Fruit fly (Drosophila melanogaster) whole organism, embryonic: ENCODE data around the gene mtsh.

Experiments used
- BEAF-32 ChIP-seq: fragments of 200-800 bp; sonication (Bioruptor generic); optimal IDR thresholded peaks from 3 replicates; lab custom pipeline; 2017; ENCODE audit warnings: missing biosample characterization, missing genetic modification characterization, mild to moderate bottlenecking, moderate library complexity, missing genetic modification reagents
- Bteb2 ChIP-seq: fragments of 200-800 bp; sonication (Bioruptor generic); optimal IDR thresholded peaks from 2 replicates; lab custom pipeline; 2016; ENCODE audit warnings: missing biosample characterization, missing genetic modification characterization
- CG10147 ChIP-seq: fragments of 200-800 bp; sonication (Bioruptor generic); optimal IDR thresholded peaks from 2 replicates; lab custom pipeline; 2019; ENCODE audit warnings: missing biosample characterization, mild to moderate bottlenecking, missing genetic modification characterization, moderate library complexity
- CG10321 ChIP-seq: fragments of 200-800 bp; sonication (Bioruptor generic); IDR thresholded peaks from 2 replicates; pipeline ENCODE4 v1.3.6; 2022; ENCODE audit warnings: missing biosample characterization, missing genetic modification characterization
- CG10565 ChIP-seq: fragments of 200-800 bp; sonication (Bioruptor generic); optimal IDR thresholded peaks from 3 replicates; lab custom pipeline; 2016; ENCODE audit warnings: missing biosample characterization, mild to moderate bottlenecking, missing genetic modification characterization
- CG10654 ChIP-seq: fragments of 200-800 bp; sonication (Bioruptor generic); optimal IDR thresholded peaks from 2 replicates; lab custom pipeline; 2016; ENCODE audit warnings: missing biosample characterization, missing genetic modification characterization
- CG11085 ChIP-seq: fragments of 200-800 bp; sonication (Bioruptor generic); IDR thresholded peaks from 2 replicates; pipeline ENCODE4 v1.3.6; 2022; ENCODE audit warnings: missing biosample characterization, missing genetic modification characterization
- CG11504 ChIP-seq: fragments of 200-800 bp; sonication (Bioruptor generic); optimal IDR thresholded peaks from 3 replicates; lab custom pipeline; 2019; ENCODE audit warnings: missing biosample characterization, mild to moderate bottlenecking, missing genetic modification characterization, moderate library complexity
- CG11560 ChIP-seq: fragments of 200-800 bp; sonication (Bioruptor generic); IDR thresholded peaks from 3 replicates; pipeline ENCODE4 v1.3.6; 2022; ENCODE audit warnings: missing biosample characterization, missing genetic modification characterization
- CG13775 ChIP-seq: fragments of 200-800 bp; sonication (Bioruptor generic); optimal IDR thresholded peaks from 3 replicates; lab custom pipeline; 2017; ENCODE audit warnings: missing biosample characterization, mild to moderate bottlenecking, missing genetic modification characterization
- CG15073 ChIP-seq: fragments of 200-800 bp; sonication (Bioruptor generic); optimal IDR thresholded peaks from 2 replicates; lab custom pipeline; 2016; ENCODE audit warnings: missing biosample characterization, missing genetic modification characterization
- CG16863 ChIP-seq: fragments of 200-800 bp; sonication (Bioruptor generic); optimal IDR thresholded peaks from 3 replicates; lab custom pipeline; 2016; ENCODE audit warnings: missing biosample characterization, missing genetic modification characterization
- CG17328 ChIP-seq: fragments of 200-800 bp; sonication (Bioruptor generic); IDR thresholded peaks from 2 replicates; pipeline ENCODE4 v1.3.6; 2022; ENCODE audit warnings: missing biosample characterization, missing genetic modification characterization
- CG17359 ChIP-seq: fragments of 200-800 bp; sonication (Bioruptor generic); optimal IDR thresholded peaks from 3 replicates; lab custom pipeline; 2018; ENCODE audit warnings: missing biosample characterization, mild to moderate bottlenecking, missing genetic modification characterization, moderate library complexity
- CG18619 ChIP-seq: fragments of 200-800 bp; sonication (Bioruptor generic); optimal IDR thresholded peaks from 3 replicates; lab custom pipeline; 2017; ENCODE audit warnings: missing biosample characterization, mild to moderate bottlenecking, missing genetic modification characterization
- CG2120 ChIP-seq: fragments of 200-800 bp; sonication (Bioruptor generic); optimal IDR thresholded peaks from 3 replicates; lab custom pipeline; 2016; ENCODE audit warnings: missing biosample characterization, missing genetic modification characterization
- CG2199 ChIP-seq: fragments of 200-800 bp; sonication (Bioruptor generic); IDR thresholded peaks from 3 replicates; pipeline ENCODE4 v1.3.6; 2022; ENCODE audit warnings: missing biosample characterization, missing genetic modification characterization
- CG2889 ChIP-seq: fragments of 200-800 bp; sonication (Bioruptor generic); IDR thresholded peaks from 3 replicates; pipeline ENCODE4 v1.3.6; 2022; ENCODE audit warnings: missing biosample characterization, missing genetic modification characterization
- CG3281 ChIP-seq: fragments of 200-800 bp; sonication (Bioruptor generic); optimal IDR thresholded peaks from 3 replicates; lab custom pipeline; 2017; ENCODE audit warnings: missing biosample characterization, mild to moderate bottlenecking, missing genetic modification characterization
- CG4707 ChIP-seq: fragments of 200-800 bp; sonication (Bioruptor generic); optimal IDR thresholded peaks from 2 replicates; lab custom pipeline; 2018; ENCODE audit warnings: missing biosample characterization, mild to moderate bottlenecking, missing genetic modification characterization, moderate library complexity
- CG7786 ChIP-seq: fragments of 200-800 bp; sonication (Bioruptor generic); optimal IDR thresholded peaks from 2 replicates; lab custom pipeline; 2016; ENCODE audit warnings: missing biosample characterization, missing genetic modification characterization
- CG7839 ChIP-seq: fragments of 200-800 bp; sonication (Bioruptor generic); optimal IDR thresholded peaks from 3 replicates; lab custom pipeline; 2018; ENCODE audit warnings: missing biosample characterization, mild to moderate bottlenecking, missing genetic modification characterization, moderate library complexity
- CG7963 ChIP-seq: fragments of 200-800 bp; sonication (Bioruptor generic); IDR thresholded peaks from 3 replicates; pipeline ENCODE4 v1.3.6; 2022; ENCODE audit warnings: missing biosample characterization, missing genetic modification characterization; ENCODE audit not compliant: partially characterized antibody
- CG9215 ChIP-seq: fragments of 200-800 bp; sonication (Bioruptor generic); IDR thresholded peaks from 2 replicates; pipeline ENCODE4 v1.3.6; 2022; ENCODE audit warnings: missing biosample characterization, missing genetic modification characterization
- Chrac-16 ChIP-seq: fragments of 200-800 bp; sonication (Bioruptor generic); optimal IDR thresholded peaks from 3 replicates; lab custom pipeline; 2016; ENCODE audit warnings: missing biosample characterization, missing genetic modification characterization
- Doc3 ChIP-seq: fragments of 200-800 bp; sonication (Bioruptor generic); IDR thresholded peaks from 3 replicates; pipeline ENCODE4 v1.3.6; 2022; ENCODE audit warnings: missing biosample characterization, missing genetic modification characterization; ENCODE audit not compliant: partially characterized antibody
- Drgx ChIP-seq: fragments of 200-800 bp; sonication (Bioruptor generic); IDR thresholded peaks from 2 replicates; pipeline ENCODE4 v1.3.6; 2022; ENCODE audit warnings: missing biosample characterization, missing genetic modification characterization
- Elba2 ChIP-seq: fragments of 200-800 bp; sonication (Bioruptor generic); optimal IDR thresholded peaks from 3 replicates; lab custom pipeline; 2016; ENCODE audit warnings: missing biosample characterization, missing genetic modification characterization
- Fer1 ChIP-seq: fragments of 200-800 bp; sonication (Bioruptor generic); optimal IDR thresholded peaks from 2 replicates; lab custom pipeline; 2017; ENCODE audit warnings: missing biosample characterization, mild to moderate bottlenecking, missing genetic modification characterization
- Fer2 ChIP-seq: fragments of 200-800 bp; sonication (Bioruptor generic); optimal IDR thresholded peaks from 2 replicates; lab custom pipeline; 2018; ENCODE audit warnings: missing biosample characterization, mild to moderate bottlenecking, missing genetic modification characterization, moderate library complexity
- Hmr ChIP-seq: fragments of 200-800 bp; sonication (Bioruptor generic); optimal IDR thresholded peaks from 3 replicates; lab custom pipeline; 2017; ENCODE audit warnings: mild to moderate bottlenecking, missing biosample characterization, missing genetic modification reagents, missing genetic modification characterization
- Hsf ChIP-seq: fragments of 200-800 bp; sonication (Bioruptor generic); optimal IDR thresholded peaks from 3 replicates; lab custom pipeline; 2016; ENCODE audit warnings: missing biosample characterization, missing genetic modification characterization
- NfI ChIP-seq: fragments of 200-800 bp; sonication (Bioruptor generic); optimal IDR thresholded peaks from 3 replicates; lab custom pipeline; 2018; ENCODE audit warnings: missing biosample characterization, mild to moderate bottlenecking, missing genetic modification characterization, moderate library complexity
- Optix ChIP-seq: fragments of 200-800 bp; sonication (Bioruptor generic); IDR thresholded peaks from 3 replicates; pipeline ENCODE4 v1.3.6; 2022; ENCODE audit warnings: missing biosample characterization, missing genetic modification characterization
- Ptx1 ChIP-seq: fragments of 200-800 bp; sonication (Bioruptor generic); IDR thresholded peaks from 2 replicates; pipeline ENCODE4 v1.3.6; 2022; ENCODE audit warnings: missing biosample characterization, missing genetic modification characterization
- Rx ChIP-seq: fragments of 200-800 bp; sonication (Bioruptor generic); IDR thresholded peaks from 2 replicates; pipeline ENCODE4 v1.3.6; 2022; ENCODE audit warnings: missing biosample characterization, missing genetic modification characterization
- Side ChIP-seq: fragments of 200-800 bp; sonication (Bioruptor generic); optimal IDR thresholded peaks from 2 replicates; lab custom pipeline; 2016; ENCODE audit warnings: missing biosample characterization, missing genetic modification characterization
- TFAM ChIP-seq: fragments of 200-800 bp; sonication (Bioruptor generic); optimal IDR thresholded peaks from 2 replicates; lab custom pipeline; 2017; ENCODE audit warnings: missing biosample characterization, missing genetic modification characterization, inconsistent platforms
- emc ChIP-seq: fragments of 200-800 bp; sonication (Bioruptor generic); optimal IDR thresholded peaks from 2 replicates; lab custom pipeline; 2016; ENCODE audit warnings: missing biosample characterization, missing genetic modification characterization
- gsb ChIP-seq: fragments of 200-800 bp; sonication (Bioruptor generic); IDR thresholded peaks from 2 replicates; pipeline ENCODE4 v1.3.6; 2022; ENCODE audit warnings: missing biosample characterization, missing genetic modification characterization
- mirr ChIP-seq: fragments of 200-800 bp; sonication (Bioruptor generic); optimal IDR thresholded peaks from 3 replicates; lab custom pipeline; 2018; ENCODE audit warnings: missing biosample characterization, mild to moderate bottlenecking, missing genetic modification characterization
- org-1 ChIP-seq: fragments of 200-800 bp; sonication (Bioruptor generic); optimal IDR thresholded peaks from 2 replicates; lab custom pipeline; 2017; ENCODE audit warnings: missing biosample characterization, missing genetic modification characterization
- pan ChIP-seq, 4 experiments: fragments of >200 bp in 3 of 4; fragments of 200-800 bp in 1 of 4; sonication (Bioruptor generic) in 1 of 4; optimal IDR thresholded peaks in 3 of 4; IDR thresholded peaks in 1 of 4; 2 replicates each; pipeline versions ENCODE4 v1.3.6 to Lab custom; 2017 to 2022; ENCODE audit warnings: missing biosample characterization in 2 of 4, missing genetic modification characterization in 2 of 4, mixed read lengths in 1 of 4
- prd ChIP-seq, 3 experiments: fragments of >200 bp in 2 of 3; fragments of 200-800 bp in 1 of 3; sonication (Bioruptor generic) in 1 of 3; optimal IDR thresholded peaks in 2 of 3; IDR thresholded peaks in 1 of 3; 2 replicates in 2 of 3; 3 replicates in 1 of 3; pipeline versions ENCODE4 v1.3.6 to Lab custom; 2017 to 2022; ENCODE audit warnings: missing biosample characterization in 1 of 3, missing genetic modification characterization in 1 of 3
- row ChIP-seq: fragments of 200-800 bp; sonication (Bioruptor generic); IDR thresholded peaks from 3 replicates; pipeline ENCODE4 v1.3.6; 2022; ENCODE audit warnings: missing biosample characterization, missing genetic modification characterization
- sens ChIP-seq: fragments of 200-800 bp; sonication (Bioruptor generic); peaks from one replicate; lab custom pipeline; 2016; ENCODE audit warnings: missing biosample characterization, missing genetic modification characterization
- stwl ChIP-seq: fragments of 200-800 bp; sonication (Bioruptor generic); optimal IDR thresholded peaks from 3 replicates; lab custom pipeline; 2018; ENCODE audit warnings: missing biosample characterization, mild to moderate bottlenecking, missing genetic modification characterization, moderate library complexity
- sug ChIP-seq: fragments of 200-800 bp; optimal IDR thresholded peaks from 2 replicates; lab custom pipeline; 2019; ENCODE audit warnings: missing biosample characterization, mild to moderate bottlenecking, missing genetic modification characterization, moderate library complexity
- wor ChIP-seq: fragments of 200-800 bp; sonication (Bioruptor generic); IDR thresholded peaks from 2 replicates; pipeline ENCODE4 v1.3.6; 2022; ENCODE audit warnings: missing biosample characterization, missing genetic modification characterization

Gene mtsh

DNA sequence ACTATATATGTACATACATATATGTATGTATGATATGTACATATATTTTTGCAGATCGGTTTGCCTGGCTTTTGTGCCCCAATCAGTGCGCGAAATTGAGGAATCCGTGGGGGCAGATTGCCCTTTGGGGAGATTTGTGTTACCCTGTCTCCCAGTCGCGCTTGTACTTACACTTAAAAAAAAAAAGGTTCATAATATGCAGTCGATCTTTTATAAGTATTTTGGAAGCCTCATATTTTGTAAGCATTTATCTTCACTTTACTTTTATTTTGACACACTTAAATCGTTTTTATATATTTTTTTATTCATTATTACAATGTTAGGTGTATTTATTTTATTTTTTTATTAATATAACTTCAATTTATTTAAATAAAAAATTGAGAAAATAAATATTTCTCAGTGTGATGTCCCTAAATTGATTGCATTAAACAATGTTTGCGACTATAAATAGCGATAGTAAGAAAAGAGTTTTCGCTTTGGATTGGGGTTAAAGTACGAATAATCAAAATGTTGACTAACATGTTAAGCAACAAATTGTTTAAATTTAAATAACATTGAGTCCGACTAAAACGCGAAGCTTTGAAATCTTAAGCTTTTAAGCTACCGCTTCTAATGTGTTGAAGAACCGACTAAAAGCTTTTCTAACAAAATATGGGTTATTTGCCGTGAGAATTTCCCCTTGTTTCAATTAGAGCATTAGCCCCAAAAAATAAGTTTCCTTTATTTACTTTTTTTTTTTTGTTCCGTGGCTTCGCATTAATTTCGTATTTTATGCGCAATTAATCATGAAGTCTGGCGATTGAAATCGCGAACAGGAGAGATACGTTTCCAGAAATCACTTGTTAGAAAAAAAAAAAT lies 6.9 kb upstream of the mtsh start (continued):
- TF ChIP-seq emc (GFP tag; lab: Kevin White, UChicago) (no peak), CG10321 (GFP tag; lab: Robert Waterston, UW) (no peak), CG10147 (no peak), CG18619 (no peak), CG2199 (GFP tag; lab: Robert Waterston, UW) (no peak), CG9215 (GFP tag; lab: Robert Waterston, UW) (no peak), pan (optimal IDR thresholded peaks at IDR 0.05; lab: Kevin White, UChicago) (no peak), pan (GFP tag; optimal IDR thresholded peaks at IDR 0.05 in 1 of 2, IDR thresholded peaks at IDR 0.05 in 1 of 2) (no peak), CG7786 (no peak), Hsf (GFP tag; lab: Kevin White, UChicago) (no peak), Ptx1 (0 out of 2 replicates have a peak, but pooled peaks have one; percentile 18), stwl (no peak), Fer2 (tag; lab: Kevin White, UChicago) (no peak), Doc3 (GFP tag; lab: Robert Waterston, UW) (no peak), org-1 (GFP tag; lab: Kevin White, UChicago) (no peak), Hmr (GFP tag; lab: Kevin White, UChicago) (peak; percentile 60), Drgx (0 out of 2 replicates have a peak, but pooled peaks have one; percentile 35), Elba2 (GFP tag; lab: Kevin White, UChicago) (no peak), wor (GFP tag; lab: Robert Waterston, UW) (no peak), CG17328 (GFP tag; lab: Robert Waterston, UW) (no peak), CG11085 (no peak), CG2120 (GFP tag; lab: Kevin White, UChicago) (peak; percentile 15), mirr (no peak), CG11560 (no peak), Bteb2 (GFP tag; lab: Kevin White, UChicago) (no peak), CG17359 (peak; percentile 39), CG13775 (GFP tag; lab: Kevin White, UChicago) (no peak), CG7963 (no peak), prd (optimal IDR thresholded peaks at IDR 0.05; lab: Kevin White, UChicago) (no peak), prd (GFP tag; IDR thresholded peaks at IDR 0.05; lab: Robert Waterston, UW) (no peak), CG10565 (no peak), Rx (GFP tag; lab: Robert Waterston, UW) (no peak), CG3281 (peak; percentile 2), row (GFP tag; lab: Robert Waterston, UW) (peak; percentile 40), gsb (GFP tag; lab: Robert Waterston, UW) (no peak), Chrac-16 (GFP tag; lab: Kevin White, UChicago) (no peak), sens (GFP tag; lab: Kevin White, UChicago) (peak; percentile 18), TFAM (GFP tag; lab: Kevin White, UChicago) (no peak), CG4707 (GFP tag; lab: Kevin White, UChicago) (no peak), CG10654 (GFP tag; lab: Kevin White, UChicago) (no peak), Optix (no peak), BEAF-32 (GFP tag; lab: Kevin White, UChicago) (no peak), CG16863 (GFP tag; lab: Kevin White, UChicago) (no peak), CG2889 (GFP tag; lab: Robert Waterston, UW) (no peak), NfI (no peak), Fer1 (GFP tag; lab: Kevin White, UChicago) (peak; percentile 25), CG11504 (tag; lab: Kevin White, UChicago) (peak; percentile 71), Side (GFP tag; lab: Kevin White, UChicago) (no peak), CG7839 (peak; percentile 41), CG15073 (GFP tag; lab: Kevin White, UChicago) (no peak), sug (tag; lab: Kevin White, UChicago) (peak; percentile 17)
